Worm (Caenorhabditis elegans) whole organism, L3 larva: ENCODE measurements around the gene T04F3.3.
A peak's percentile ranks its signal among the peaks of the same experiment; 100 is the strongest.

ENCODE experiments used
- R02D3.7 ChIP-seq: fragments of 150-350 bp; optimal IDR thresholded peaks from 2 replicates; lab custom pipeline; 2014; ENCODE audit warnings: missing biosample characterization, missing genetic modification characterization
- ZK546.5 ChIP-seq: sonication (generic microtip); optimal IDR thresholded peaks from 2 replicates; lab custom pipeline; 2017; ENCODE audit warnings: missing biosample characterization, missing genetic modification characterization
- aly-2 ChIP-seq: fragments of 150-350 bp; optimal IDR thresholded peaks from 2 replicates; lab custom pipeline; 2014; ENCODE audit warnings: missing biosample characterization, missing genetic modification characterization
- ama-1 ChIP-seq: fragments of 150-350 bp; optimal IDR thresholded peaks from 2 replicates; lab custom pipeline; 2018
- ceh-16 ChIP-seq: sonication (generic microtip); optimal IDR thresholded peaks from 2 replicates; lab custom pipeline; 2017; ENCODE audit warnings: missing biosample characterization, missing genetic modification characterization
- ceh-28 ChIP-seq: fragments of 150-350 bp; optimal IDR thresholded peaks from 2 replicates; lab custom pipeline; 2014; ENCODE audit warnings: missing biosample characterization, missing genetic modification reagents, missing genetic modification characterization
- ceh-82 ChIP-seq: fragments of 150-350 bp; optimal IDR thresholded peaks from 2 replicates; lab custom pipeline; 2014; ENCODE audit warnings: missing biosample characterization, missing genetic modification characterization
- ceh-9 ChIP-seq: sonication (generic microtip); optimal IDR thresholded peaks from 2 replicates; lab custom pipeline; 2018; ENCODE audit warnings: missing biosample characterization, missing genetic modification characterization
- daf-12 ChIP-seq: fragments of 150-350 bp; optimal IDR thresholded peaks from 2 replicates; lab custom pipeline; 2014; ENCODE audit warnings: missing biosample characterization, missing genetic modification reagents, missing genetic modification characterization
- egl-27 ChIP-seq: sonication (generic microtip); optimal IDR thresholded peaks from 4 replicates; lab custom pipeline; 2017; ENCODE audit warnings: missing biosample characterization, missing genetic modification reagents, missing genetic modification characterization
- egl-5 ChIP-seq: fragments of 150-350 bp; optimal IDR thresholded peaks from 2 replicates; lab custom pipeline; 2017; ENCODE audit warnings: missing biosample characterization, missing genetic modification reagents, missing genetic modification characterization, inconsistent platforms
- elt-1 ChIP-seq: fragments of 150-350 bp; optimal IDR thresholded peaks from 2 replicates; lab custom pipeline; 2014; ENCODE audit warnings: missing biosample characterization, missing genetic modification characterization
- elt-2 ChIP-seq: sonication (generic microtip); optimal IDR thresholded peaks from 2 replicates; lab custom pipeline; 2016; ENCODE audit warnings: missing genetic modification reagents, mild to moderate bottlenecking, missing genetic modification characterization, missing compliant biosample characterization
- elt-3 ChIP-seq, 3 experiments: fragments of 150-350 bp in 1 of 3; sonication (generic microtip) in 2 of 3; optimal IDR thresholded peaks; 2 replicates in 2 of 3; 4 replicates in 1 of 3; lab custom pipeline; 2014 to 2017; ENCODE audit warnings: missing biosample characterization in 3 of 3, missing genetic modification characterization in 3 of 3
- eor-1 ChIP-seq, 2 experiments: fragments of 150-350 bp; optimal IDR thresholded peaks; 2 replicates each; lab custom pipeline; 2014 to 2018; ENCODE audit warnings: missing biosample characterization in 2 of 2, missing genetic modification characterization in 2 of 2
- fkh-10 ChIP-seq: sonication (generic microtip); optimal IDR thresholded peaks from 2 replicates; lab custom pipeline; 2017; ENCODE audit warnings: missing biosample characterization, missing genetic modification reagents, missing genetic modification characterization
- fkh-2 ChIP-seq: fragments of 150-350 bp; optimal IDR thresholded peaks from 2 replicates; lab custom pipeline; 2014; ENCODE audit warnings: missing biosample characterization, missing genetic modification reagents, missing genetic modification characterization
- fos-1 ChIP-seq: fragments of 150-350 bp; optimal IDR thresholded peaks from 2 replicates; lab custom pipeline; 2014; ENCODE audit warnings: missing biosample characterization, missing genetic modification characterization
- hmg-11 ChIP-seq: sonication (generic microtip); optimal IDR thresholded peaks from 2 replicates; lab custom pipeline; 2016; ENCODE audit warnings: missing genetic modification characterization, missing compliant biosample characterization
- jun-1 ChIP-seq: fragments of 150-350 bp; optimal IDR thresholded peaks from 2 replicates; lab custom pipeline; 2014; ENCODE audit warnings: missing biosample characterization, missing genetic modification reagents, missing genetic modification characterization
- lin-15B ChIP-seq: fragments of 150-350 bp; optimal IDR thresholded peaks from 2 replicates; lab custom pipeline; 2014; ENCODE audit warnings: missing biosample characterization, missing genetic modification characterization
- lin-39 ChIP-seq: fragments of 150-350 bp; optimal IDR thresholded peaks from 2 replicates; lab custom pipeline; 2018; ENCODE audit warnings: missing biosample characterization, missing genetic modification reagents, missing genetic modification characterization
- lsy-12 ChIP-seq: sonication (generic microtip); optimal IDR thresholded peaks from 2 replicates; lab custom pipeline; 2016; ENCODE audit warnings: mild to moderate bottlenecking, missing genetic modification characterization, missing compliant biosample characterization
- mdl-1 ChIP-seq: fragments of 150-350 bp; optimal IDR thresholded peaks from 2 replicates; lab custom pipeline; 2014; ENCODE audit warnings: missing biosample characterization, missing genetic modification characterization
- mml-1 ChIP-seq: fragments of 150-350 bp; sonication (generic microtip); optimal IDR thresholded peaks from 3 replicates; lab custom pipeline; 2014; ENCODE audit warnings: missing biosample characterization, missing genetic modification characterization
- nfya-1 ChIP-seq: sonication (generic microtip); optimal IDR thresholded peaks from 2 replicates; lab custom pipeline; 2017; ENCODE audit warnings: missing genetic modification characterization, mild to moderate bottlenecking, missing compliant biosample characterization, antibody characterized with exemption, moderate library complexity; ENCODE audit not compliant: insufficient read depth
- nhr-11 ChIP-seq: fragments of 150-350 bp; optimal IDR thresholded peaks from 2 replicates; lab custom pipeline; 2014; ENCODE audit warnings: missing biosample characterization, missing genetic modification characterization
- nhr-12 ChIP-seq: fragments of 150-350 bp; optimal IDR thresholded peaks from 2 replicates; lab custom pipeline; 2014; ENCODE audit warnings: missing biosample characterization, missing genetic modification characterization
- nhr-23 ChIP-seq: fragments of 150-350 bp; optimal IDR thresholded peaks from 2 replicates; lab custom pipeline; 2014; ENCODE audit warnings: missing biosample characterization, missing genetic modification reagents, missing genetic modification characterization
- nhr-237 ChIP-seq: fragments of 150-350 bp; optimal IDR thresholded peaks from 2 replicates; lab custom pipeline; 2014; ENCODE audit warnings: missing biosample characterization, missing genetic modification characterization
- nhr-25 ChIP-seq: sonication (generic microtip); optimal IDR thresholded peaks from 2 replicates; lab custom pipeline; 2017; ENCODE audit warnings: missing biosample characterization, missing genetic modification characterization
- nhr-28 ChIP-seq: fragments of 150-350 bp; optimal IDR thresholded peaks from 2 replicates; lab custom pipeline; 2014; ENCODE audit warnings: missing biosample characterization, missing genetic modification characterization
- nhr-43 ChIP-seq: sonication (generic microtip); optimal IDR thresholded peaks from 2 replicates; lab custom pipeline; 2016; ENCODE audit warnings: mild to moderate bottlenecking, missing genetic modification characterization, missing compliant biosample characterization; ENCODE audit not compliant: poor library complexity, severe bottlenecking
- nhr-67 ChIP-seq: fragments of 150-350 bp; optimal IDR thresholded peaks from 2 replicates; lab custom pipeline; 2014; ENCODE audit warnings: missing biosample characterization, missing genetic modification characterization
- nhr-76 ChIP-seq: fragments of 150-350 bp; sonication (generic microtip); optimal IDR thresholded peaks from 5 replicates; lab custom pipeline; 2014; ENCODE audit warnings: missing biosample characterization, missing genetic modification characterization
- nhr-77 ChIP-seq: fragments of 150-350 bp; optimal IDR thresholded peaks from 2 replicates; lab custom pipeline; 2014; ENCODE audit warnings: missing biosample characterization, missing genetic modification characterization
- pha-4 ChIP-seq: fragments of 150-350 bp; optimal IDR thresholded peaks from 2 replicates; lab custom pipeline; 2014; ENCODE audit warnings: missing biosample characterization, missing genetic modification reagents, missing genetic modification characterization
- pqm-1 ChIP-seq: fragments of 150-350 bp; optimal IDR thresholded peaks from 2 replicates; lab custom pipeline; 2017; ENCODE audit warnings: missing biosample characterization, missing genetic modification characterization, inconsistent platforms
- sea-2 ChIP-seq: fragments of 150-350 bp; sonication (generic microtip); optimal IDR thresholded peaks from 4 replicates; lab custom pipeline; 2014; ENCODE audit warnings: missing biosample characterization, missing genetic modification reagents, missing genetic modification characterization
- skn-1 ChIP-seq: fragments of 150-350 bp; optimal IDR thresholded peaks from 2 replicates; lab custom pipeline; 2014; ENCODE audit warnings: missing biosample characterization, missing genetic modification characterization
- snpc-4 ChIP-seq: fragments of 150-350 bp; optimal IDR thresholded peaks from 2 replicates; lab custom pipeline; 2014; ENCODE audit warnings: missing biosample characterization, missing genetic modification characterization
- tbx-2 ChIP-seq: sonication (generic microtip); optimal IDR thresholded peaks from 2 replicates; lab custom pipeline; 2016; ENCODE audit warnings: mild to moderate bottlenecking, missing genetic modification characterization, missing compliant biosample characterization
- unc-39 ChIP-seq: sonication (generic microtip); optimal IDR thresholded peaks from 4 replicates; lab custom pipeline; 2017; ENCODE audit warnings: missing biosample characterization, missing genetic modification characterization
- unc-62 ChIP-seq: fragments of 150-350 bp; sonication (generic microtip); optimal IDR thresholded peaks from 4 replicates; lab custom pipeline; 2014; ENCODE audit warnings: missing biosample characterization, missing genetic modification reagents, missing genetic modification characterization
- zag-1 ChIP-seq: fragments of 150-350 bp; optimal IDR thresholded peaks from 2 replicates; lab custom pipeline; 2014; ENCODE audit warnings: missing biosample characterization, missing genetic modification characterization
- ztf-11 ChIP-seq: fragments of 150-350 bp; optimal IDR thresholded peaks from 2 replicates; lab custom pipeline; 2014; ENCODE audit warnings: missing biosample characterization, missing genetic modification characterization
- ztf-4 ChIP-seq: fragments of 150-350 bp; optimal IDR thresholded peaks from 2 replicates; lab custom pipeline; 2014; ENCODE audit warnings: missing biosample characterization, missing genetic modification characterization

Gene T04F3.3

ce11 chrV:11760371-11760770, 1.6 kb downstream of the T04F3.3 start, which contains the start of gene T04F3.5:
T04F3.5 (plus strand) TSS chrV:11760671.
- no peak for TF ChIP-seq zag-1 (tag; lab: Kevin White, UChicago)
- TF ChIP-seq unc-62: no peak

ce11 chrV:11762863-11763262, 4.1 kb downstream of the T04F3.3 start, which contains the start of gene T04F3.4:
T04F3.4 (minus strand) TSS chrV:11763049.
- TF ChIP-seq lsy-12 (no peak), ceh-28 (peak; percentile 8), mml-1 (no peak), nfya-1 (no peak), nhr-12 (tag; lab: Kevin White, UChicago) (no peak), fos-1 (tag; lab: Kevin White, UChicago) (no peak), pha-4 (peak; percentile 24), skn-1 (tag; lab: Kevin White, UChicago) (no peak), elt-2 (tag; lab: Kevin White, UChicago) (peak; percentile 4), eor-1 (tag; optimal IDR thresholded peaks at IDR 0.05; lab: Kevin White, UChicago) (no peak)

ce11 chrV:11764373-11764954, 5.7 kb downstream of the T04F3.3 start, which contains the start of the genes F55A11.1 and syx-5:
F55A11.1 (minus strand) TSS chrV:11764385.
syx-5 (plus strand) TSS chrV:11764904.
- TF ChIP-seq ZK546.5 (tag; lab: Kevin White, UChicago): no peak
- TF ChIP-seq lin-15B (tag; lab: Kevin White, UChicago): peak; percentile 83
- TF ChIP-seq nhr-12 (tag; lab: Kevin White, UChicago): no peak
- no peak for TF ChIP-seq sea-2 (GFP tag; lab: Kevin White, UChicago)
- TF ChIP-seq fos-1 (tag; lab: Kevin White, UChicago): no peak
- TF ChIP-seq unc-39 (tag; lab: Kevin White, UChicago): no peak
- peak; percentile 72 for TF ChIP-seq jun-1 (tag; lab: Kevin White, UChicago)
- TF ChIP-seq elt-3 (tag; optimal IDR thresholded peaks at IDR 0.05; lab: Kevin White, UChicago): no peak
- no peak for TF ChIP-seq mml-1
- TF ChIP-seq nhr-77 (tag; lab: Kevin White, UChicago): no peak
- TF ChIP-seq ztf-4 (tag; lab: Kevin White, UChicago): no peak
- TF ChIP-seq skn-1 (tag; lab: Kevin White, UChicago): peak; percentile 20
- TF ChIP-seq ztf-11: no peak
- TF ChIP-seq fkh-2 (tag; lab: Kevin White, UChicago): no peak
- TF ChIP-seq nhr-43 (tag; lab: Kevin White, UChicago): peak; percentile 82
- TF ChIP-seq nhr-11: peak; percentile 14
- no peak for TF ChIP-seq unc-62
- peak; percentile 88 for TF ChIP-seq pha-4
- TF ChIP-seq pqm-1: peak; percentile 53
- peak; percentile 7 for TF ChIP-seq aly-2 (tag; lab: Kevin White, UChicago)
- no peak for TF ChIP-seq ceh-9 (tag; lab: Kevin White, UChicago)
- no peak for TF ChIP-seq nhr-237 (tag; lab: Kevin White, UChicago)
- TF ChIP-seq nhr-23: peak; percentile 84
- peak; percentile 86 for TF ChIP-seq fkh-10 (GFP tag; lab: Kevin White, UChicago)
- peak; percentile 61 for TF ChIP-seq elt-2 (tag; lab: Kevin White, UChicago)
- TF ChIP-seq lsy-12: peak; percentile 95
- TF ChIP-seq tbx-2 (tag; lab: Kevin White, UChicago): peak; percentile 84
- no peak for TF ChIP-seq ceh-16
- no peak for TF ChIP-seq egl-27
- TF ChIP-seq nhr-28 (tag; lab: Kevin White, UChicago): no peak
- peak; percentile 94 for TF ChIP-seq nfya-1
- TF ChIP-seq eor-1 (tag; optimal IDR thresholded peaks at IDR 0.05; lab: Kevin White, UChicago): no peak
- peak; percentile 36 for TF ChIP-seq elt-1 (tag; lab: Kevin White, UChicago)
- no peak for TF ChIP-seq daf-12
- no peak for TF ChIP-seq nhr-76 (tag; lab: Kevin White, UChicago)
- peak; percentile 89 for TF ChIP-seq snpc-4 (tag; lab: Kevin White, UChicago)
- no peak for TF ChIP-seq zag-1 (tag; lab: Kevin White, UChicago)
- TF ChIP-seq lin-39 (tag; lab: Kevin White, UChicago): no peak
- peak; percentile 86 for TF ChIP-seq ceh-28
- TF ChIP-seq egl-5: peak; percentile 10
- peak; percentile 97 for TF ChIP-seq R02D3.7
- TF ChIP-seq nhr-25 (tag; lab: Kevin White, UChicago): peak; percentile 49
- TF ChIP-seq nhr-67 (tag; lab: Kevin White, UChicago): no peak
- TF ChIP-seq hmg-11 (tag; lab: Kevin White, UChicago): peak; percentile 83
- no peak for TF ChIP-seq ama-1 (lab: Kevin White, UChicago)
- TF ChIP-seq mdl-1 (tag; lab: Kevin White, UChicago): no peak
- peak; percentile 34 for TF ChIP-seq ceh-82
- TF ChIP-seq, all 47 proteins: peak for 22
